Fruit fly (Drosophila melanogaster): Measurements from ENCODE around the gene Ptp10D.

dm6 chrX:11576540-11576939 lies 45.3 kb upstream of the Ptp10D start, which contains the start of gene CG11695:
- TF ChIP-seq brk (GFP tag; optimal IDR thresholded peaks at IDR 0.05) (no peak), pan (optimal IDR thresholded peaks at IDR 0.05) (no peak), sv (GFP tag; optimal IDR thresholded peaks at IDR 0.05) (peak; percentile 41)
